Fruit fly (Drosophila melanogaster) whole organism, embryonic: ENCODE measurements around the gene CG34454.

Source experiments
- Adf1 ChIP-seq: fragments of 200-800 bp; sonication (Bioruptor generic); IDR thresholded peaks from 2 replicates; pipeline ENCODE4 v1.3.6; 2022; ENCODE audit warnings: missing biosample characterization, missing genetic modification characterization
- BEAF-32 ChIP-seq: fragments of 200-800 bp; sonication (Bioruptor generic); optimal IDR thresholded peaks from 3 replicates; lab custom pipeline; 2017; ENCODE audit warnings: missing biosample characterization, missing genetic modification characterization, mild to moderate bottlenecking, moderate library complexity, missing genetic modification reagents
- C15 ChIP-seq: fragments of 200-800 bp; sonication (Bioruptor generic); IDR thresholded peaks from 3 replicates; pipeline ENCODE4 v1.3.6; 2022; ENCODE audit warnings: missing biosample characterization, missing genetic modification characterization
- CG11723 ChIP-seq: fragments of 200-800 bp; sonication (Bioruptor generic); optimal IDR thresholded peaks from 2 replicates; lab custom pipeline; 2017; ENCODE audit warnings: missing biosample characterization, mild to moderate bottlenecking, missing genetic modification characterization
- CG13123 ChIP-seq: fragments of 200-800 bp; sonication (Bioruptor generic); optimal IDR thresholded peaks from 2 replicates; lab custom pipeline; 2016; ENCODE audit warnings: missing biosample characterization, missing genetic modification characterization
- CG13296 ChIP-seq: fragments of 200-800 bp; sonication (Bioruptor generic); optimal IDR thresholded peaks from 3 replicates; lab custom pipeline; 2018; ENCODE audit warnings: missing biosample characterization, mild to moderate bottlenecking, missing genetic modification characterization
- CG14860 ChIP-seq: fragments of 200-800 bp; sonication (Bioruptor generic); IDR thresholded peaks from 3 replicates; pipeline ENCODE4 v1.3.6; 2022; ENCODE audit warnings: missing biosample characterization, missing genetic modification characterization; ENCODE audit not compliant: partially characterized antibody
- CG14965 ChIP-seq: fragments of 200-800 bp; sonication (Bioruptor generic); optimal IDR thresholded peaks from 2 replicates; lab custom pipeline; 2016; ENCODE audit warnings: missing biosample characterization, missing genetic modification characterization, borderline replicate concordance
- CG1603 ChIP-seq: fragments of 200-800 bp; sonication (Bioruptor generic); optimal IDR thresholded peaks from 2 replicates; lab custom pipeline; 2019; ENCODE audit warnings: missing biosample characterization, mild to moderate bottlenecking, missing genetic modification characterization, moderate library complexity
- CG17359 ChIP-seq: fragments of 200-800 bp; sonication (Bioruptor generic); optimal IDR thresholded peaks from 3 replicates; lab custom pipeline; 2018; ENCODE audit warnings: missing biosample characterization, mild to moderate bottlenecking, missing genetic modification characterization, moderate library complexity
- CG1832 ChIP-seq: fragments of 200-800 bp; sonication (Bioruptor generic); optimal IDR thresholded peaks from 2 replicates; lab custom pipeline; 2017; ENCODE audit warnings: missing biosample characterization, mild to moderate bottlenecking, missing genetic modification characterization, inconsistent platforms
- CG2199 ChIP-seq: fragments of 200-800 bp; sonication (Bioruptor generic); IDR thresholded peaks from 3 replicates; pipeline ENCODE4 v1.3.6; 2022; ENCODE audit warnings: missing biosample characterization, missing genetic modification characterization
- CG31224 ChIP-seq: fragments of 200-800 bp; sonication (Bioruptor generic); IDR thresholded peaks from 2 replicates; pipeline ENCODE4 v1.3.6; 2022; ENCODE audit warnings: missing biosample characterization, missing genetic modification characterization
- CG31388 ChIP-seq: fragments of 200-800 bp; sonication (Bioruptor generic); optimal IDR thresholded peaks from 2 replicates; lab custom pipeline; 2016; ENCODE audit warnings: missing biosample characterization, missing genetic modification characterization
- CG3407 ChIP-seq: fragments of 200-800 bp; sonication (Bioruptor generic); optimal IDR thresholded peaks from 2 replicates; lab custom pipeline; 2018; ENCODE audit warnings: missing biosample characterization, mild to moderate bottlenecking, missing genetic modification characterization
- CG7357 ChIP-seq: fragments of 200-800 bp; sonication (Bioruptor generic); IDR thresholded peaks from 3 replicates; pipeline ENCODE4 v1.3.6; 2022; ENCODE audit warnings: missing biosample characterization, missing genetic modification characterization
- CG9727 ChIP-seq: fragments of 200-800 bp; sonication (Bioruptor generic); optimal IDR thresholded peaks from 3 replicates; lab custom pipeline; 2017; ENCODE audit warnings: missing biosample characterization, mild to moderate bottlenecking, missing genetic modification characterization
- CHES-1-like ChIP-seq: fragments of 200-800 bp; sonication (Bioruptor generic); optimal IDR thresholded peaks from 2 replicates; lab custom pipeline; 2016; ENCODE audit warnings: missing biosample characterization, missing genetic modification characterization
- Fer2 ChIP-seq: fragments of 200-800 bp; sonication (Bioruptor generic); optimal IDR thresholded peaks from 2 replicates; lab custom pipeline; 2018; ENCODE audit warnings: missing biosample characterization, mild to moderate bottlenecking, missing genetic modification characterization, moderate library complexity
- Gug ChIP-seq: fragments of 200-800 bp; sonication (Bioruptor generic); IDR thresholded peaks from 4 replicates; pipeline ENCODE4 v1.3.6; 2022; ENCODE audit warnings: missing biosample characterization, missing genetic modification characterization
- H2.0 ChIP-seq: fragments of 200-800 bp; sonication (Bioruptor generic); IDR thresholded peaks from 2 replicates; pipeline ENCODE4 v1.3.6; 2022; ENCODE audit warnings: missing biosample characterization, missing genetic modification characterization
- HLH54F ChIP-seq: fragments of 200-800 bp; sonication (Bioruptor generic); optimal IDR thresholded peaks from 3 replicates; lab custom pipeline; 2016; ENCODE audit warnings: missing biosample characterization, missing genetic modification characterization
- Sry-δ ChIP-seq: fragments of 200-800 bp; sonication (Bioruptor generic); optimal IDR thresholded peaks from 2 replicates; lab custom pipeline; 2016; ENCODE audit warnings: missing biosample characterization, missing genetic modification characterization
- Ssrp ChIP-seq: fragments of 200-800 bp; sonication (Bioruptor generic); optimal IDR thresholded peaks from 2 replicates; lab custom pipeline; 2018; ENCODE audit warnings: missing biosample characterization, mild to moderate bottlenecking, missing genetic modification characterization, moderate library complexity
- Tbp ChIP-seq: fragments of >200 bp; optimal IDR thresholded peaks from 2 replicates; lab custom pipeline; 2018; ENCODE audit warnings: missing biosample characterization, missing genetic modification characterization
- YL-1 ChIP-seq: fragments of 200-800 bp; sonication (Bioruptor generic); optimal IDR thresholded peaks from 3 replicates; lab custom pipeline; 2017; ENCODE audit warnings: missing biosample characterization, mild to moderate bottlenecking, missing genetic modification characterization
- amos ChIP-seq: fragments of 200-800 bp; sonication (Bioruptor generic); IDR thresholded peaks from 2 replicates; pipeline ENCODE4 v1.3.6; 2022; ENCODE audit warnings: missing biosample characterization, missing genetic modification characterization; ENCODE audit not compliant: partially characterized antibody
- ash1 ChIP-seq: fragments of 200-800 bp; sonication (Bioruptor generic); optimal IDR thresholded peaks from 2 replicates; lab custom pipeline; 2018; ENCODE audit warnings: missing biosample characterization, mild to moderate bottlenecking, missing genetic modification characterization
- cwo ChIP-seq: fragments of 200-800 bp; sonication (Bioruptor generic); optimal IDR thresholded peaks from 3 replicates; lab custom pipeline; 2017; ENCODE audit warnings: missing biosample characterization, missing genetic modification characterization, mild to moderate bottlenecking, moderate library complexity, missing genetic modification reagents
- da ChIP-seq: fragments of 200-800 bp; sonication (Bioruptor generic); optimal IDR thresholded peaks from 2 replicates; lab custom pipeline; 2016; ENCODE audit warnings: missing biosample characterization, missing genetic modification characterization
- danr ChIP-seq: fragments of 200-800 bp; sonication (Bioruptor generic); IDR thresholded peaks from 2 replicates; pipeline ENCODE4 v1.3.6; 2022; ENCODE audit warnings: missing biosample characterization, missing genetic modification characterization
- exex ChIP-seq: fragments of 200-800 bp; sonication (Bioruptor generic); optimal IDR thresholded peaks from 4 replicates; lab custom pipeline; 2018; ENCODE audit warnings: missing biosample characterization, mild to moderate bottlenecking, missing genetic modification characterization, moderate library complexity
- fd3F ChIP-seq: fragments of 200-800 bp; sonication (Bioruptor generic); optimal IDR thresholded peaks from 2 replicates; lab custom pipeline; 2018; ENCODE audit warnings: missing biosample characterization, mild to moderate bottlenecking, missing genetic modification characterization, moderate library complexity
- fd64A ChIP-seq: fragments of 200-800 bp; sonication (Bioruptor generic); optimal IDR thresholded peaks from 3 replicates; lab custom pipeline; 2018; ENCODE audit warnings: missing biosample characterization, mild to moderate bottlenecking, missing genetic modification characterization
- her ChIP-seq: fragments of 200-800 bp; sonication (Bioruptor generic); optimal IDR thresholded peaks from 2 replicates; lab custom pipeline; 2016; ENCODE audit warnings: missing biosample characterization, missing genetic modification characterization
- kah ChIP-seq: fragments of 200-800 bp; sonication (Bioruptor generic); optimal IDR thresholded peaks from 2 replicates; lab custom pipeline; 2018; ENCODE audit warnings: missing biosample characterization, mild to moderate bottlenecking, missing genetic modification characterization
- knrl ChIP-seq: fragments of 200-800 bp; sonication (Bioruptor generic); IDR thresholded peaks from 3 replicates; pipeline ENCODE4 v1.3.6; 2022; ENCODE audit warnings: missing biosample characterization, missing genetic modification characterization; ENCODE audit not compliant: partially characterized antibody
- mam ChIP-seq: fragments of 200-800 bp; sonication (Bioruptor generic); optimal IDR thresholded peaks from 3 replicates; lab custom pipeline; 2016; ENCODE audit warnings: missing biosample characterization, missing genetic modification characterization
- mld ChIP-seq: fragments of 200-800 bp; sonication (Bioruptor generic); IDR thresholded peaks from 3 replicates; pipeline ENCODE4 v1.3.6; 2022; ENCODE audit warnings: missing biosample characterization, missing genetic modification characterization; ENCODE audit not compliant: partially characterized antibody
- nerfin-2 ChIP-seq: fragments of 200-800 bp; sonication (Bioruptor generic); IDR thresholded peaks from 2 replicates; pipeline ENCODE4 v1.3.6; 2022; ENCODE audit warnings: missing biosample characterization, missing genetic modification characterization; ENCODE audit not compliant: partially characterized antibody
- org-1 ChIP-seq: fragments of 200-800 bp; sonication (Bioruptor generic); optimal IDR thresholded peaks from 2 replicates; lab custom pipeline; 2017; ENCODE audit warnings: missing biosample characterization, missing genetic modification characterization
- pnt ChIP-seq: fragments of 200-800 bp; sonication (Bioruptor generic); optimal IDR thresholded peaks from 3 replicates; lab custom pipeline; 2016; ENCODE audit warnings: missing biosample characterization, missing genetic modification characterization
- sc ChIP-seq, 3 experiments: fragments of >200 bp in 2 of 3; fragments of 200-800 bp in 1 of 3; sonication (Bioruptor generic) in 1 of 3; optimal IDR thresholded peaks; 2 replicates in 2 of 3; 3 replicates in 1 of 3; lab custom pipeline; 2017; ENCODE audit warnings: mild to moderate bottlenecking in 1 of 3, missing biosample characterization in 1 of 3, missing genetic modification characterization in 1 of 3, missing genetic modification reagents in 1 of 3
- slbo ChIP-seq: fragments of 200-800 bp; sonication (Bioruptor generic); IDR thresholded peaks from 2 replicates; pipeline ENCODE4 v1.3.6; 2022; ENCODE audit warnings: missing biosample characterization, missing genetic modification characterization
- sob ChIP-seq: fragments of 200-800 bp; sonication (Bioruptor generic); IDR thresholded peaks from 2 replicates; pipeline ENCODE4 v1.3.6; 2022; ENCODE audit warnings: missing biosample characterization, missing genetic modification characterization
- tna ChIP-seq: fragments of 200-800 bp; sonication (Bioruptor generic); IDR thresholded peaks from 2 replicates; pipeline ENCODE4 v1.3.6; 2022; ENCODE audit warnings: missing biosample characterization, missing genetic modification characterization; ENCODE audit not compliant: partially characterized antibody
- toy ChIP-seq: fragments of 200-800 bp; sonication (Bioruptor generic); IDR thresholded peaks from 2 replicates; pipeline ENCODE4 v1.3.6; 2022; ENCODE audit warnings: missing biosample characterization, missing genetic modification characterization
- yki ChIP-seq: fragments of >200 bp; optimal IDR thresholded peaks from 3 replicates; lab custom pipeline; 2018
- zfh1 ChIP-seq: fragments of 200-800 bp; sonication (Bioruptor generic); IDR thresholded peaks from 3 replicates; pipeline ENCODE4 v1.3.6; 2022; ENCODE audit warnings: missing biosample characterization, missing genetic modification characterization

The CG34454 gene

DNA sequence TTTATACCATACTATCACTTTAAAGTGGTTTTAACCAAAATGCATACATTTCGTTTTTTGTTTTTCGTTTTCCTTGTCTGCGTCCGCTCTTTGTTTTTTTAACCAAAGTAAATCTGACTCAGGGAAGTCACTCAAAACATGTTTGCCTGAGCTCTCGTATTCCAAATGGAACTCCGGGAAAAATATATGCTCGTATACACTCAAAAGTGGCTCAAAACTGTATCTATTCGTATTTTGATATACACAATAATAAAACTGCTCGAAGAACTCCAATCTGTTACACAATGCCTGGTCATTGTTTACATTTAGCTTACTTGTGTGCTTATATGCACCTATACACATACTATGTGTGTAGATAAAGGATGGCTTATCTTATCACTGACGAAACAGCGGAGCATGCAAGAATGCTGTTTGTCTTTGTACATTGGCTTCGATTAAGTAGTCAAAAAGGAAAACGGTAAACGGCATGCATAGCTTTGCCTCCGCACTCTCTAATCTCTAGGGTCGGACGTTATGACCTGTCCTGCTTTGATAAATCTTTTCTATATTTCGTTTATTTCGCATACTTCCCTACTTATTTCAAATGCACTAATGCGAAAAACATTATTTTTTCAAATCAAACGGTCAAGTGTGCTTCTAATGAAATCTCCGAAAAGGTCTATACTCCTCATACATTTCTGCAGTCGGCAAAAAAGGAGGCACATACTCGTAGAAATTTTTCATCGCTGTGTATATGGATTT lies 38.8 kb upstream of the CG34454 start, which contains the start of gene miple2 (continued):
- no peak for TF ChIP-seq CG31388
- TF ChIP-seq mld = no peak
- TF ChIP-seq CG1603 = peak; percentile 8
- TF ChIP-seq exex (tag; lab: Kevin White, UChicago) = peak; percentile 65
- no peak for TF ChIP-seq toy (GFP tag; lab: Robert Waterston, UW)
- no peak for TF ChIP-seq Adf1 (GFP tag; lab: Robert Waterston, UW)
- no peak for TF ChIP-seq H2.0 (GFP tag; lab: Robert Waterston, UW)
- no peak for TF ChIP-seq yki (lab: Kevin White, UChicago)
- TF ChIP-seq zfh1 (GFP tag; lab: Robert Waterston, UW) = 0 out of 3 replicates have a peak, but pooled peaks have one; percentile 6
- no peak for TF ChIP-seq da (GFP tag; lab: Kevin White, UChicago)
- TF ChIP-seq CHES-1-like (GFP tag; lab: Kevin White, UChicago) = peak; percentile 6
- no peak; the same call in 1 of the 2 replicates for TF ChIP-seq amos (GFP tag; lab: Robert Waterston, UW)
- TF ChIP-seq C15 = no peak
- TF ChIP-seq tna (GFP tag; lab: Robert Waterston, UW) = no peak
- no peak for TF ChIP-seq CG7357 (GFP tag; lab: Robert Waterston, UW)
- TF ChIP-seq slbo (GFP tag; lab: Robert Waterston, UW) = no peak
- peak; percentile 14 for TF ChIP-seq mam
- TF ChIP-seq HLH54F = peak; percentile 49
- peak; percentile 32 for TF ChIP-seq CG13296
- peak; percentile 10 for TF ChIP-seq CG14965 (GFP tag; lab: Kevin White, UChicago)
- TF ChIP-seq org-1 (GFP tag; lab: Kevin White, UChicago) = peak; percentile 54
- TF ChIP-seq CG13123 = peak; percentile 22
- TF ChIP-seq Ssrp (tag; lab: Kevin White, UChicago) = peak; percentile 35
- peak; percentile 4 for TF ChIP-seq YL-1 (GFP tag; lab: Kevin White, UChicago)
- no peak for TF ChIP-seq Fer2 (tag; lab: Kevin White, UChicago)
- no peak for TF ChIP-seq CG1832 (GFP tag; lab: Kevin White, UChicago)
- no peak for TF ChIP-seq CG11723 (GFP tag; lab: Kevin White, UChicago)
- no peak for TF ChIP-seq CG2199
- peak; percentile 8 for TF ChIP-seq fd3F (GFP tag; lab: Kevin White, UChicago)
- TF ChIP-seq her (GFP tag; lab: Kevin White, UChicago) = no peak
- TF ChIP-seq sob = peak; percentile 5; the same call in 1 of the 2 replicates
- no peak for TF ChIP-seq danr (GFP tag; lab: Robert Waterston, UW)
- TF ChIP-seq nerfin-2 (GFP tag; lab: Robert Waterston, UW) = no peak
- TF ChIP-seq knrl = no peak
- no peak for TF ChIP-seq Tbp
- no peak for TF ChIP-seq BEAF-32
- no peak for TF ChIP-seq pnt (GFP tag; lab: Kevin White, UChicago)
- TF ChIP-seq Gug = no peak
- TF ChIP-seq cwo = peak; percentile 32
- peak; percentile 26 for TF ChIP-seq CG17359 (tag; lab: Kevin White, UChicago)
- TF ChIP-seq Sry-δ = no peak
- TF ChIP-seq CG14860 = no peak
- TF ChIP-seq ash1 (GFP tag; lab: Kevin White, UChicago) = no peak
- peak; percentile 41 for TF ChIP-seq kah (GFP tag; lab: Kevin White, UChicago)
- no peak for TF ChIP-seq CG31224 (GFP tag; lab: Robert Waterston, UW)
- peak; percentile 70 for TF ChIP-seq fd64A
- TF ChIP-seq CG9727 (GFP tag; lab: Kevin White, UChicago) = peak; percentile 69
- TF ChIP-seq CG3407 (GFP tag; lab: Kevin White, UChicago) = peak; percentile 32
- TF ChIP-seq sc (optimal IDR thresholded peaks at IDR 0.05; lab: Kevin White, UChicago) = no peak
- peak; percentile 64 for TF ChIP-seq sc (GFP tag; optimal IDR thresholded peaks at IDR 0.05; lab: Kevin White, UChicago)
